Worm (Caenorhabditis elegans) whole organism, L2 larva: Measurements from ENCODE around the gene unc-71.

Source experiments
- C34F6.9 ChIP-seq: fragments of 150-350 bp; optimal IDR thresholded peaks from 2 replicates; lab custom pipeline; 2014; ENCODE audit warnings: missing biosample characterization, missing genetic modification characterization
- F13H6.1 ChIP-seq: sonication (generic microtip); optimal IDR thresholded peaks from 2 replicates; lab custom pipeline; 2016; ENCODE audit warnings: missing genetic modification characterization, missing compliant biosample characterization
- R02D3.7 ChIP-seq: fragments of 150-350 bp; optimal IDR thresholded peaks from 2 replicates; lab custom pipeline; 2014; ENCODE audit warnings: missing biosample characterization, missing genetic modification characterization
- Y55F3AM.14 ChIP-seq: fragments of 200-800 bp; sonication (Bioruptor generic); optimal IDR thresholded peaks from 2 replicates; lab custom pipeline; 2018; ENCODE audit warnings: mild to moderate bottlenecking, missing genetic modification characterization, missing compliant biosample characterization
- ZK546.5 ChIP-seq: sonication (generic microtip); optimal IDR thresholded peaks from 2 replicates; lab custom pipeline; 2017; ENCODE audit warnings: missing biosample characterization, missing genetic modification characterization
- alr-1 ChIP-seq: fragments of 150-350 bp; optimal IDR thresholded peaks from 2 replicates; lab custom pipeline; 2014; ENCODE audit warnings: missing biosample characterization, missing genetic modification characterization
- aly-2 ChIP-seq: fragments of 150-350 bp; optimal IDR thresholded peaks from 2 replicates; lab custom pipeline; 2014; ENCODE audit warnings: missing biosample characterization, missing genetic modification characterization
- ama-1 ChIP-seq: fragments of 150-350 bp; optimal IDR thresholded peaks from 2 replicates; lab custom pipeline; 2018; ENCODE audit warnings: inconsistent platforms
- blmp-1 ChIP-seq: sonication (generic microtip); optimal IDR thresholded peaks from 2 replicates; lab custom pipeline; 2017; ENCODE audit warnings: missing genetic modification characterization, mild to moderate bottlenecking, missing compliant biosample characterization, antibody characterized with exemption, moderate library complexity; ENCODE audit not compliant: insufficient read depth
- ceh-16 ChIP-seq: fragments of 150-350 bp; optimal IDR thresholded peaks from 2 replicates; lab custom pipeline; 2014; ENCODE audit warnings: missing biosample characterization, missing genetic modification characterization
- ceh-82 ChIP-seq: fragments of 150-350 bp; optimal IDR thresholded peaks from 2 replicates; lab custom pipeline; 2014; ENCODE audit warnings: missing biosample characterization, missing genetic modification characterization
- crh-2 ChIP-seq: sonication (generic microtip); optimal IDR thresholded peaks from 2 replicates; lab custom pipeline; 2017; ENCODE audit warnings: missing biosample characterization, missing genetic modification characterization
- dmd-4 ChIP-seq: sonication (generic microtip); optimal IDR thresholded peaks from 2 replicates; lab custom pipeline; 2017; ENCODE audit warnings: missing biosample characterization, missing genetic modification characterization
- egl-27 ChIP-seq: sonication (generic microtip); optimal IDR thresholded peaks from 3 replicates; lab custom pipeline; 2017; ENCODE audit warnings: missing biosample characterization, missing genetic modification reagents, missing genetic modification characterization
- elt-1 ChIP-seq: fragments of 150-350 bp; optimal IDR thresholded peaks from 2 replicates; lab custom pipeline; 2014; ENCODE audit warnings: missing biosample characterization, missing genetic modification characterization
- elt-3 ChIP-seq: sonication (generic microtip); optimal IDR thresholded peaks from 2 replicates; lab custom pipeline; 2017; ENCODE audit warnings: missing biosample characterization, missing genetic modification characterization
- fos-1 ChIP-seq: fragments of 150-350 bp; optimal IDR thresholded peaks from 2 replicates; lab custom pipeline; 2014; ENCODE audit warnings: missing biosample characterization, missing genetic modification characterization
- gmeb-1 ChIP-seq: fragments of 150-350 bp; optimal IDR thresholded peaks from 2 replicates; lab custom pipeline; 2014; ENCODE audit warnings: missing biosample characterization, missing genetic modification characterization
- lin-11 ChIP-seq: fragments of 150-350 bp; sonication (generic microtip); optimal IDR thresholded peaks from 2 replicates; lab custom pipeline; 2014; ENCODE audit warnings: missing biosample characterization, missing genetic modification characterization, inconsistent platforms, mixed read lengths
- lin-13 ChIP-seq: fragments of 150-350 bp; optimal IDR thresholded peaks from 2 replicates; lab custom pipeline; 2014; ENCODE audit warnings: missing biosample characterization, missing genetic modification reagents, missing genetic modification characterization
- lin-39 ChIP-seq: fragments of 150-350 bp; optimal IDR thresholded peaks from 2 replicates; lab custom pipeline; 2014; ENCODE audit warnings: missing biosample characterization, missing genetic modification reagents, missing genetic modification characterization
- lsy-2 ChIP-seq, 2 experiments: fragments of 150-350 bp in 1 of 2; sonication (generic microtip) in 1 of 2; optimal IDR thresholded peaks; 2 replicates each; lab custom pipeline; 2014 to 2017; ENCODE audit warnings: missing biosample characterization in 2 of 2, missing genetic modification characterization in 2 of 2
- mab-5 ChIP-seq: fragments of 150-350 bp; optimal IDR thresholded peaks from 2 replicates; lab custom pipeline; 2014; ENCODE audit warnings: missing biosample characterization, missing genetic modification characterization
- mbf-1 ChIP-seq: sonication (generic microtip); optimal IDR thresholded peaks from 2 replicates; lab custom pipeline; 2017; ENCODE audit warnings: missing biosample characterization, missing genetic modification characterization
- mdl-1 ChIP-seq, 2 experiments: fragments of 150-350 bp in 1 of 2; sonication (generic microtip) in 1 of 2; optimal IDR thresholded peaks; 2 replicates each; lab custom pipeline; 2017; ENCODE audit warnings: missing biosample characterization in 2 of 2, missing genetic modification characterization in 2 of 2
- nhr-10 ChIP-seq: sonication (generic microtip); optimal IDR thresholded peaks from 2 replicates; lab custom pipeline; 2017; ENCODE audit warnings: missing biosample characterization, missing genetic modification characterization
- nhr-11 ChIP-seq: fragments of 150-350 bp; optimal IDR thresholded peaks from 2 replicates; lab custom pipeline; 2014; ENCODE audit warnings: missing biosample characterization, missing genetic modification characterization
- nhr-12 ChIP-seq: fragments of 150-350 bp; optimal IDR thresholded peaks from 2 replicates; lab custom pipeline; 2014; ENCODE audit warnings: missing biosample characterization, missing genetic modification characterization
- nhr-129 ChIP-seq: fragments of 150-350 bp; optimal IDR thresholded peaks from 2 replicates; lab custom pipeline; 2014; ENCODE audit warnings: missing biosample characterization, missing genetic modification characterization
- nhr-21 ChIP-seq: fragments of 150-350 bp; optimal IDR thresholded peaks from 2 replicates; lab custom pipeline; 2014; ENCODE audit warnings: missing biosample characterization, missing genetic modification characterization
- nhr-23 ChIP-seq: fragments of 150-350 bp; optimal IDR thresholded peaks from 2 replicates; lab custom pipeline; 2014; ENCODE audit warnings: missing biosample characterization, missing genetic modification reagents, missing genetic modification characterization
- nhr-237 ChIP-seq: fragments of 150-350 bp; optimal IDR thresholded peaks from 2 replicates; lab custom pipeline; 2014; ENCODE audit warnings: missing biosample characterization, missing genetic modification characterization
- nhr-25 ChIP-seq: fragments of 150-350 bp; sonication (generic microtip); optimal IDR thresholded peaks from 3 replicates; lab custom pipeline; 2014; ENCODE audit warnings: missing biosample characterization, missing genetic modification characterization
- nhr-6 ChIP-seq: fragments of 150-350 bp; optimal IDR thresholded peaks from 2 replicates; lab custom pipeline; 2014; ENCODE audit warnings: missing biosample characterization, missing genetic modification characterization
- nhr-77 ChIP-seq: fragments of 150-350 bp; optimal IDR thresholded peaks from 2 replicates; lab custom pipeline; 2014; ENCODE audit warnings: missing biosample characterization, missing genetic modification characterization
- peb-1 ChIP-seq: fragments of 150-350 bp; optimal IDR thresholded peaks from 2 replicates; lab custom pipeline; 2014; ENCODE audit warnings: missing biosample characterization, missing genetic modification characterization
- sem-4 ChIP-seq: fragments of 150-350 bp; optimal IDR thresholded peaks from 2 replicates; lab custom pipeline; 2014; ENCODE audit warnings: missing biosample characterization, missing genetic modification reagents, missing genetic modification characterization
- skn-1 ChIP-seq: sonication (generic microtip); optimal IDR thresholded peaks from 2 replicates; lab custom pipeline; 2017; ENCODE audit warnings: missing biosample characterization, missing genetic modification characterization
- sma-3 ChIP-seq: sonication (generic microtip); optimal IDR thresholded peaks from 2 replicates; lab custom pipeline; 2016; ENCODE audit warnings: missing genetic modification reagents, missing genetic modification characterization, missing compliant biosample characterization
- sma-9 ChIP-seq, 2 experiments: fragments of 150-350 bp in 1 of 2; sonication (generic microtip) in 1 of 2; optimal IDR thresholded peaks; 2 replicates each; lab custom pipeline; 2014 to 2016; ENCODE audit warnings: missing genetic modification characterization in 2 of 2, mild to moderate bottlenecking in 1 of 2, missing biosample characterization in 1 of 2, missing compliant biosample characterization in 1 of 2, missing genetic modification reagents in 1 of 2, moderate library complexity in 1 of 2
- snpc-4 ChIP-seq: fragments of 150-350 bp; optimal IDR thresholded peaks from 2 replicates; lab custom pipeline; 2014; ENCODE audit warnings: missing biosample characterization, missing genetic modification characterization
- unc-39 ChIP-seq: fragments of 150-350 bp; optimal IDR thresholded peaks from 2 replicates; lab custom pipeline; 2014; ENCODE audit warnings: missing biosample characterization, missing genetic modification characterization
- unc-55 ChIP-seq: fragments of 150-350 bp; sonication (generic microtip); optimal IDR thresholded peaks from 3 replicates; lab custom pipeline; 2014; ENCODE audit warnings: missing biosample characterization, missing genetic modification reagents, missing genetic modification characterization
- unc-62 ChIP-seq: fragments of 150-350 bp; optimal IDR thresholded peaks from 2 replicates; lab custom pipeline; 2014; ENCODE audit warnings: missing biosample characterization, missing genetic modification reagents, missing genetic modification characterization
- zag-1 ChIP-seq: fragments of 150-350 bp; optimal IDR thresholded peaks from 2 replicates; lab custom pipeline; 2014; ENCODE audit warnings: missing biosample characterization, missing genetic modification characterization
- ztf-1 ChIP-seq: fragments of 200-800 bp; sonication (Bioruptor generic); conservative IDR thresholded peaks from 2 replicates; pipeline ENCODE4 v1.3.6; 2022; ENCODE audit warnings: missing genetic modification characterization, missing compliant biosample characterization
- ztf-11 ChIP-seq: sonication (generic microtip); optimal IDR thresholded peaks from 2 replicates; lab custom pipeline; 2017; ENCODE audit warnings: missing biosample characterization, missing genetic modification characterization
- ztf-4 ChIP-seq: fragments of 150-350 bp; optimal IDR thresholded peaks from 2 replicates; lab custom pipeline; 2014; ENCODE audit warnings: missing biosample characterization, missing genetic modification characterization

unc-71 gene

ce11 chrIII:12840204-12840603 lies 51.3 kb downstream of the unc-71 start:
- TF ChIP-seq sem-4 (tag; lab: Kevin White, UChicago): no peak
- TF ChIP-seq lsy-2 (tag; optimal IDR thresholded peaks at IDR 0.05; lab: Kevin White, UChicago): no peak
- TF ChIP-seq F13H6.1: no peak
- no peak for TF ChIP-seq mdl-1 (tag; optimal IDR thresholded peaks at IDR 0.05; lab: Kevin White, UChicago)
- TF ChIP-seq skn-1 (tag; lab: Kevin White, UChicago): no peak
- no peak for TF ChIP-seq zag-1 (tag; lab: Kevin White, UChicago)
- no peak for TF ChIP-seq lin-39 (tag; lab: Kevin White, UChicago)
- TF ChIP-seq mbf-1 (tag; lab: Kevin White, UChicago): no peak
- TF ChIP-seq peb-1 (tag; lab: Kevin White, UChicago): no peak
- no peak for TF ChIP-seq nhr-11 (tag; lab: Kevin White, UChicago)
- no peak for TF ChIP-seq sma-3 (GFP tag; lab: Kevin White, UChicago)
- TF ChIP-seq nhr-77 (tag; lab: Kevin White, UChicago): no peak
- no peak for TF ChIP-seq nhr-25 (tag; lab: Kevin White, UChicago)
- TF ChIP-seq gmeb-1 (tag; lab: Kevin White, UChicago): no peak
- no peak for TF ChIP-seq nhr-129
- TF ChIP-seq sma-9 (GFP tag; optimal IDR thresholded peaks at IDR 0.05; lab: Kevin White, UChicago): no peak
- no peak for TF ChIP-seq sma-9 (tag; optimal IDR thresholded peaks at IDR 0.05; lab: Kevin White, UChicago)
- no peak for TF ChIP-seq elt-1 (tag; lab: Kevin White, UChicago)

ce11 chrIII:12838913-12839366 lies 52.6 kb downstream of the unc-71 start, which contains the start of gene Y37D8A.4:
Gene Y37D8A.4 (minus strand): TSS chrIII:12838963.
- TF ChIP-seq nhr-11 (tag; lab: Kevin White, UChicago) (no peak), nhr-10 (tag; lab: Kevin White, UChicago) (no peak), lin-39 (tag; lab: Kevin White, UChicago) (no peak), gmeb-1 (tag; lab: Kevin White, UChicago) (peak; percentile 41), ZK546.5 (tag; lab: Kevin White, UChicago) (no peak), F13H6.1 (peak; percentile 21), blmp-1 (tag; lab: Kevin White, UChicago) (no peak), nhr-77 (tag; lab: Kevin White, UChicago) (no peak), ztf-11 (no peak), sem-4 (tag; lab: Kevin White, UChicago) (peak; percentile 73), aly-2 (tag; lab: Kevin White, UChicago) (no peak), nhr-12 (tag; lab: Kevin White, UChicago) (no peak), crh-2 (tag; lab: Kevin White, UChicago) (peak; percentile 44), unc-39 (tag; lab: Kevin White, UChicago) (no peak), ama-1 (lab: Kevin White, UChicago) (no peak), unc-55 (GFP tag; lab: Kevin White, UChicago) (no peak), sma-3 (GFP tag; lab: Kevin White, UChicago) (no peak), zag-1 (tag; lab: Kevin White, UChicago) (no peak), ceh-16 (tag; lab: Kevin White, UChicago) (no peak), lsy-2 (tag; optimal IDR thresholded peaks at IDR 0.05; lab: Kevin White, UChicago) (peak in 1 of 2 experiments; percentile 28), sma-9 (GFP tag; optimal IDR thresholded peaks at IDR 0.05; lab: Kevin White, UChicago) (peak; percentile 68), sma-9 (tag; optimal IDR thresholded peaks at IDR 0.05; lab: Kevin White, UChicago) (no peak), lin-11 (tag; lab: Kevin White, UChicago) (no peak), peb-1 (tag; lab: Kevin White, UChicago) (no peak), ztf-4 (tag; lab: Kevin White, UChicago) (no peak), elt-1 (tag; lab: Kevin White, UChicago) (no peak), R02D3.7 (tag; lab: Kevin White, UChicago) (no peak), nhr-21 (tag; lab: Kevin White, UChicago) (peak; percentile 1), nhr-6 (no peak), lin-13 (GFP tag; lab: Kevin White, UChicago) (no peak), skn-1 (tag; lab: Kevin White, UChicago) (no peak), ceh-82 (no peak), nhr-23 (tag; lab: Kevin White, UChicago) (no peak), mbf-1 (tag; lab: Kevin White, UChicago) (no peak), nhr-129 (no peak), C34F6.9 (tag; lab: Kevin White, UChicago) (peak; percentile 13), fos-1 (tag; lab: Kevin White, UChicago) (peak; percentile 71), mdl-1 (tag; optimal IDR thresholded peaks at IDR 0.05; lab: Kevin White, UChicago) (peak in 1 of 2 experiments; percentile 57), elt-3 (tag; lab: Kevin White, UChicago) (no peak), mab-5 (tag; lab: Kevin White, UChicago) (no peak), nhr-237 (tag; lab: Kevin White, UChicago) (no peak), unc-62 (GFP tag; lab: Kevin White, UChicago) (no peak), Y55F3AM.14 (GFP tag; lab: Kevin White, UChicago) (no peak), ztf-1 (GFP tag; lab: Robert Waterston, UW) (no peak), alr-1 (tag; lab: Kevin White, UChicago) (no peak), snpc-4 (tag; lab: Kevin White, UChicago) (no peak), egl-27 (no peak), nhr-25 (tag; lab: Kevin White, UChicago) (peak; percentile 14), dmd-4 (no peak)
